Fruit fly (Drosophila melanogaster): ENCODE results near the gene CG9458.

Gene CG9458

dm6 chr3R:9808946-9809545 lies 10.6 kb downstream of the CG9458 start, which contains the start of gene FBXO11 (continued):
- TF ChIP-seq CG32532 (GFP tag; IDR thresholded peaks at IDR 0.05) (no peak), CG10321 (GFP tag; IDR thresholded peaks at IDR 0.05) (peak; percentile 98), kay (GFP tag; optimal IDR thresholded peaks at IDR 0.05) (no peak), fu2 (GFP tag; optimal IDR thresholded peaks at IDR 0.05) (peak; percentile 14), CG12659 (GFP tag; optimal IDR thresholded peaks at IDR 0.05) (peak; percentile 69), CG17186 (GFP tag; optimal IDR thresholded peaks at IDR 0.05) (no peak), Hmx (GFP tag; optimal IDR thresholded peaks at IDR 0.05) (no peak), CG13624 (GFP tag; optimal IDR thresholded peaks at IDR 0.05) (peak; percentile 25), pum (GFP tag; optimal IDR thresholded peaks at IDR 0.05) (no peak), trh (GFP tag; optimal IDR thresholded peaks at IDR 0.05) (no peak), Adf1 (GFP tag; IDR thresholded peaks at IDR 0.05) (no peak), CG32772 (GFP tag; IDR thresholded peaks at IDR 0.05) (no peak), ash1 (GFP tag; optimal IDR thresholded peaks at IDR 0.05) (no peak), slbo (GFP tag; IDR thresholded peaks at IDR 0.05) (no peak), lab (GFP tag; optimal IDR thresholded peaks at IDR 0.05) (no peak), CG6765 (GFP tag; optimal IDR thresholded peaks at IDR 0.05) (no peak), fd3F (GFP tag; optimal IDR thresholded peaks at IDR 0.05) (no peak), CG17361 (GFP tag; IDR thresholded peaks at IDR 0.05) (no peak), Antp (GFP tag; optimal IDR thresholded peaks at IDR 0.05) (no peak), en (GFP tag; optimal IDR thresholded peaks at IDR 0.05) (no peak), ara (GFP tag; IDR thresholded peaks at IDR 0.05) (no peak), CG9817 (tag; optimal IDR thresholded peaks at IDR 0.05) (no peak), ac (GFP tag; optimal IDR thresholded peaks at IDR 0.05) (no peak), CG2678 (tag; optimal IDR thresholded peaks at IDR 0.05) (no peak), CG10267 (tag; optimal IDR thresholded peaks at IDR 0.05) (peak; percentile 53), org-1 (GFP tag; optimal IDR thresholded peaks at IDR 0.05) (no peak), sna (GFP tag; IDR thresholded peaks at IDR 0.05; ENCODE audit: partially characterized antibody) (no peak), prd (optimal IDR thresholded peaks at IDR 0.05) (no peak), prd (GFP tag; IDR thresholded peaks at IDR 0.05) (no peak), CG4282 (GFP tag; optimal IDR thresholded peaks at IDR 0.05) (no peak), hb (GFP tag; IDR thresholded peaks at IDR 0.05; ENCODE audit: partially characterized antibody) (no peak), D19B (GFP tag; optimal IDR thresholded peaks at IDR 0.05) (no peak), tna (GFP tag; IDR thresholded peaks at IDR 0.05; ENCODE audit: partially characterized antibody) (no peak), Dref (GFP tag; IDR thresholded peaks at IDR 0.05) (peak; percentile 83), CG4820 (GFP tag; optimal IDR thresholded peaks at IDR 0.05) (no peak), D (optimal IDR thresholded peaks at IDR 0.05) (peak; percentile 96), D (GFP tag; optimal IDR thresholded peaks at IDR 0.05) (peak; percentile 61), sens-2 (GFP tag; IDR thresholded peaks at IDR 0.05) (no peak), ken (GFP tag; IDR thresholded peaks at IDR 0.05) (no peak), bbx (GFP tag; IDR thresholded peaks at IDR 0.05; ENCODE audit: partially characterized antibody) (peak; percentile 22; the same call in 1 of the 2 replicates), H15 (GFP tag; IDR thresholded peaks at IDR 0.05) (no peak), pita (GFP tag; optimal IDR thresholded peaks at IDR 0.05) (no peak), CG12236 (GFP tag; optimal IDR thresholded peaks at IDR 0.05) (no peak), Mes4 (GFP tag; optimal IDR thresholded peaks at IDR 0.05) (no peak), maf-S (GFP tag; optimal IDR thresholded peaks at IDR 0.05) (no peak), cas (GFP tag; IDR thresholded peaks at IDR 0.05) (no peak), B-H2 (GFP tag; optimal IDR thresholded peaks at IDR 0.05) (no peak), luna (GFP tag; optimal IDR thresholded peaks at IDR 0.05) (no peak), CG14667 (GFP tag; IDR thresholded peaks at IDR 0.05) (no peak), Gsc (GFP tag; IDR thresholded peaks at IDR 0.05) (no peak), CG7963 (GFP tag; IDR thresholded peaks at IDR 0.05; ENCODE audit: partially characterized antibody) (no peak), B-H1 (GFP tag; IDR thresholded peaks at IDR 0.05) (no peak)
